Worm (Caenorhabditis elegans) whole organism, L2 larva: ENCODE measurements around the gene parp-2.

Experiments used
- F13H6.1 ChIP-seq: sonication (generic microtip); optimal IDR thresholded peaks from 2 replicates; lab custom pipeline; 2016; ENCODE audit warnings: missing genetic modification characterization, missing compliant biosample characterization
- Y55F3AM.14 ChIP-seq: fragments of 200-800 bp; sonication (Bioruptor generic); optimal IDR thresholded peaks from 2 replicates; lab custom pipeline; 2018; ENCODE audit warnings: mild to moderate bottlenecking, missing genetic modification characterization, missing compliant biosample characterization
- ZK546.5 ChIP-seq: sonication (generic microtip); optimal IDR thresholded peaks from 2 replicates; lab custom pipeline; 2017; ENCODE audit warnings: missing biosample characterization, missing genetic modification characterization
- aly-2 ChIP-seq: fragments of 150-350 bp; optimal IDR thresholded peaks from 2 replicates; lab custom pipeline; 2014; ENCODE audit warnings: missing biosample characterization, missing genetic modification characterization
- dmd-4 ChIP-seq: sonication (generic microtip); optimal IDR thresholded peaks from 2 replicates; lab custom pipeline; 2017; ENCODE audit warnings: missing biosample characterization, missing genetic modification characterization
- elt-1 ChIP-seq: fragments of 150-350 bp; optimal IDR thresholded peaks from 2 replicates; lab custom pipeline; 2014; ENCODE audit warnings: missing biosample characterization, missing genetic modification characterization
- elt-3 ChIP-seq: sonication (generic microtip); optimal IDR thresholded peaks from 2 replicates; lab custom pipeline; 2017; ENCODE audit warnings: missing biosample characterization, missing genetic modification characterization
- fos-1 ChIP-seq: fragments of 150-350 bp; optimal IDR thresholded peaks from 2 replicates; lab custom pipeline; 2014; ENCODE audit warnings: missing biosample characterization, missing genetic modification characterization
- lin-13 ChIP-seq: fragments of 150-350 bp; optimal IDR thresholded peaks from 2 replicates; lab custom pipeline; 2014; ENCODE audit warnings: missing biosample characterization, missing genetic modification reagents, missing genetic modification characterization
- lin-39 ChIP-seq: fragments of 150-350 bp; optimal IDR thresholded peaks from 2 replicates; lab custom pipeline; 2014; ENCODE audit warnings: missing biosample characterization, missing genetic modification reagents, missing genetic modification characterization
- lsy-2 ChIP-seq, 2 experiments: fragments of 150-350 bp in 1 of 2; sonication (generic microtip) in 1 of 2; optimal IDR thresholded peaks; 2 replicates each; lab custom pipeline; 2014 to 2017; ENCODE audit warnings: missing biosample characterization in 2 of 2, missing genetic modification characterization in 2 of 2
- mdl-1 ChIP-seq, 2 experiments: fragments of 150-350 bp in 1 of 2; sonication (generic microtip) in 1 of 2; optimal IDR thresholded peaks; 2 replicates each; lab custom pipeline; 2017; ENCODE audit warnings: missing biosample characterization in 2 of 2, missing genetic modification characterization in 2 of 2
- nhr-10 ChIP-seq: sonication (generic microtip); optimal IDR thresholded peaks from 2 replicates; lab custom pipeline; 2017; ENCODE audit warnings: missing biosample characterization, missing genetic modification characterization
- nhr-12 ChIP-seq: fragments of 150-350 bp; optimal IDR thresholded peaks from 2 replicates; lab custom pipeline; 2014; ENCODE audit warnings: missing biosample characterization, missing genetic modification characterization
- nhr-129 ChIP-seq: fragments of 150-350 bp; optimal IDR thresholded peaks from 2 replicates; lab custom pipeline; 2014; ENCODE audit warnings: missing biosample characterization, missing genetic modification characterization
- nhr-21 ChIP-seq: fragments of 150-350 bp; optimal IDR thresholded peaks from 2 replicates; lab custom pipeline; 2014; ENCODE audit warnings: missing biosample characterization, missing genetic modification characterization
- nhr-237 ChIP-seq: fragments of 150-350 bp; optimal IDR thresholded peaks from 2 replicates; lab custom pipeline; 2014; ENCODE audit warnings: missing biosample characterization, missing genetic modification characterization
- nhr-25 ChIP-seq: fragments of 150-350 bp; sonication (generic microtip); optimal IDR thresholded peaks from 3 replicates; lab custom pipeline; 2014; ENCODE audit warnings: missing biosample characterization, missing genetic modification characterization
- nhr-6 ChIP-seq: fragments of 150-350 bp; optimal IDR thresholded peaks from 2 replicates; lab custom pipeline; 2014; ENCODE audit warnings: missing biosample characterization, missing genetic modification characterization
- nhr-77 ChIP-seq: fragments of 150-350 bp; optimal IDR thresholded peaks from 2 replicates; lab custom pipeline; 2014; ENCODE audit warnings: missing biosample characterization, missing genetic modification characterization
- skn-1 ChIP-seq: sonication (generic microtip); optimal IDR thresholded peaks from 2 replicates; lab custom pipeline; 2017; ENCODE audit warnings: missing biosample characterization, missing genetic modification characterization
- sma-3 ChIP-seq: sonication (generic microtip); optimal IDR thresholded peaks from 2 replicates; lab custom pipeline; 2016; ENCODE audit warnings: missing genetic modification reagents, missing genetic modification characterization, missing compliant biosample characterization
- snpc-4 ChIP-seq: fragments of 150-350 bp; optimal IDR thresholded peaks from 2 replicates; lab custom pipeline; 2014; ENCODE audit warnings: missing biosample characterization, missing genetic modification characterization
- unc-39 ChIP-seq: fragments of 150-350 bp; optimal IDR thresholded peaks from 2 replicates; lab custom pipeline; 2014; ENCODE audit warnings: missing biosample characterization, missing genetic modification characterization
- ztf-1 ChIP-seq: fragments of 200-800 bp; sonication (Bioruptor generic); conservative IDR thresholded peaks from 2 replicates; pipeline ENCODE4 v1.3.6; 2022; ENCODE audit warnings: missing genetic modification characterization, missing compliant biosample characterization
- ztf-4 ChIP-seq: fragments of 150-350 bp; optimal IDR thresholded peaks from 2 replicates; lab custom pipeline; 2014; ENCODE audit warnings: missing biosample characterization, missing genetic modification characterization

Gene parp-2

ce11 chrII:9592737-9593136, at the start of gene parp-2:
Gene parp-2, plus strand, starts transcription at chrII:9593037.
- TF ChIP-seq lin-13: no peak
- no peak for TF ChIP-seq skn-1 (tag; lab: Kevin White, UChicago)
- TF ChIP-seq unc-39 (tag; lab: Kevin White, UChicago): no peak
- no peak for TF ChIP-seq nhr-129 (tag; lab: Kevin White, UChicago)
- TF ChIP-seq, all 48 proteins: peak for 0

ce11 chrII:9544386-9544785, 48.5 kb upstream of the parp-2 start, which contains the start of gene sra-7:
Gene sra-7, plus strand, starts transcription at chrII:9544686.
- TF ChIP-seq skn-1 (tag; lab: Kevin White, UChicago) (no peak), nhr-237 (no peak), snpc-4 (tag; lab: Kevin White, UChicago) (no peak), ztf-4 (tag; lab: Kevin White, UChicago) (no peak)
- TF ChIP-seq, all 48 proteins: peak for 0

- no peak for TF ChIP-seq skn-1 (tag; lab: Kevin White, UChicago)
- no peak for TF ChIP-seq elt-3 (tag; lab: Kevin White, UChicago)
- no peak for TF ChIP-seq snpc-4 (tag; lab: Kevin White, UChicago)
- no peak for TF ChIP-seq nhr-77 (tag; lab: Kevin White, UChicago)
- TF ChIP-seq lin-39 (tag; lab: Kevin White, UChicago): no peak
- TF ChIP-seq Y55F3AM.14: no peak
- TF ChIP-seq, all 48 proteins: peak for 0
Observed at ce11 chrII:9550718-9551117, 42.1 kb upstream of the parp-2 start, which contains the start of gene sra-6. Gene sra-6, minus strand, starts transcription at chrII:9550818.

- TF ChIP-seq lin-39 (tag; lab: Kevin White, UChicago): no peak
- no peak for TF ChIP-seq aly-2 (tag; lab: Kevin White, UChicago)
Observed at ce11 chrII:9551536-9551935, 41.3 kb upstream of the parp-2 start, which contains the start of gene F35H8.12. Gene F35H8.12, plus strand, starts transcription at chrII:9551836.

- TF ChIP-seq ZK546.5: no peak
- no peak for TF ChIP-seq nhr-12 (tag; lab: Kevin White, UChicago)
- TF ChIP-seq mdl-1 (tag; optimal IDR thresholded peaks at IDR 0.05; lab: Kevin White, UChicago): no peak
- TF ChIP-seq nhr-6 (tag; lab: Kevin White, UChicago): no peak
- TF ChIP-seq nhr-237: no peak
- TF ChIP-seq F13H6.1 (tag; lab: Kevin White, UChicago): no peak
Observed at ce11 chrII:9553179-9553578, 39.7 kb upstream of the parp-2 start, which contains the start of gene F35H8.1. Gene F35H8.1, minus strand, starts transcription at chrII:9553279.

- TF ChIP-seq sma-3: peak; percentile 18
- TF ChIP-seq elt-1 (tag; lab: Kevin White, UChicago): no peak
- TF ChIP-seq nhr-21 (tag; lab: Kevin White, UChicago): peak; percentile 34
- TF ChIP-seq nhr-25: peak; percentile 82
Observed at ce11 chrII:9554925-9555553, 37.8 kb upstream of the parp-2 start, which contains the start of gene F35H8.2. Gene F35H8.2, plus strand, starts transcription at chrII:9555503.

ce11 chrII:9556582-9556981, 36.3 kb upstream of the parp-2 start:
- TF ChIP-seq elt-1 (tag; lab: Kevin White, UChicago): no peak
- TF ChIP-seq fos-1 (tag; lab: Kevin White, UChicago): no peak
- no peak for TF ChIP-seq lsy-2 (tag; optimal IDR thresholded peaks at IDR 0.05; lab: Kevin White, UChicago)
- TF ChIP-seq nhr-12 (tag; lab: Kevin White, UChicago): no peak
- TF ChIP-seq dmd-4 (tag; lab: Kevin White, UChicago): no peak
- no peak for TF ChIP-seq nhr-237
- TF ChIP-seq nhr-10 (tag; lab: Kevin White, UChicago): no peak
- no peak for TF ChIP-seq Y55F3AM.14
- no peak for TF ChIP-seq snpc-4 (tag; lab: Kevin White, UChicago)
- no peak for TF ChIP-seq ztf-1 (GFP tag; lab: Robert Waterston, UW)
